Fruit fly (Drosophila melanogaster) whole organism, embryonic: ENCODE measurements around the gene CG8149.

Experiments used
- Asciz ChIP-seq: fragments of 200-800 bp; sonication (Bioruptor generic); optimal IDR thresholded peaks from 2 replicates; lab custom pipeline; 2017; ENCODE audit warnings: missing biosample characterization, mild to moderate bottlenecking, missing genetic modification characterization, missing genetic modification reagents
- CG10209 ChIP-seq: fragments of 200-800 bp; sonication (Bioruptor generic); optimal IDR thresholded peaks from 3 replicates; lab custom pipeline; 2017; ENCODE audit warnings: missing biosample characterization, mild to moderate bottlenecking, missing genetic modification characterization, missing genetic modification reagents
- CG11093 ChIP-seq: fragments of 200-800 bp; sonication (Bioruptor generic); IDR thresholded peaks from 3 replicates; pipeline ENCODE4 v1.3.6; 2022; ENCODE audit warnings: missing biosample characterization, missing genetic modification characterization
- CG11247 ChIP-seq: fragments of 200-800 bp; sonication (Bioruptor generic); IDR thresholded peaks from 2 replicates; pipeline ENCODE4 v1.3.6; 2022; ENCODE audit warnings: missing biosample characterization, missing genetic modification characterization
- CG12155 ChIP-seq: fragments of 200-800 bp; sonication (Bioruptor generic); optimal IDR thresholded peaks from 3 replicates; lab custom pipeline; 2016; ENCODE audit warnings: missing biosample characterization, missing genetic modification characterization
- CG12236 ChIP-seq: fragments of 200-800 bp; sonication (Bioruptor generic); optimal IDR thresholded peaks from 2 replicates; lab custom pipeline; 2016; ENCODE audit warnings: missing biosample characterization, missing genetic modification characterization
- CG1233 ChIP-seq: fragments of 200-800 bp; sonication (Bioruptor generic); optimal IDR thresholded peaks from 4 replicates; lab custom pipeline; 2018; ENCODE audit warnings: missing biosample characterization, mild to moderate bottlenecking, missing genetic modification characterization
- CG13287 ChIP-seq: fragments of 200-800 bp; sonication (Bioruptor generic); IDR thresholded peaks from 2 replicates; pipeline ENCODE4 v1.3.6; 2022; ENCODE audit warnings: missing biosample characterization, missing genetic modification characterization; ENCODE audit not compliant: partially characterized antibody
- CG14710 ChIP-seq: fragments of 200-800 bp; sonication (Bioruptor generic); optimal IDR thresholded peaks from 3 replicates; lab custom pipeline; 2019; ENCODE audit warnings: missing biosample characterization, mild to moderate bottlenecking, missing genetic modification characterization, moderate library complexity
- CG14860 ChIP-seq: fragments of 200-800 bp; sonication (Bioruptor generic); IDR thresholded peaks from 3 replicates; pipeline ENCODE4 v1.3.6; 2022; ENCODE audit warnings: missing biosample characterization, missing genetic modification characterization; ENCODE audit not compliant: partially characterized antibody
- CG15073 ChIP-seq: fragments of 200-800 bp; sonication (Bioruptor generic); optimal IDR thresholded peaks from 2 replicates; lab custom pipeline; 2016; ENCODE audit warnings: missing biosample characterization, missing genetic modification characterization
- CG15514 ChIP-seq: fragments of 200-800 bp; sonication (Bioruptor generic); optimal IDR thresholded peaks from 3 replicates; lab custom pipeline; 2017; ENCODE audit warnings: missing biosample characterization, missing genetic modification characterization, mild to moderate bottlenecking, moderate library complexity, missing genetic modification reagents
- CG15601 ChIP-seq: fragments of 200-800 bp; sonication (Bioruptor generic); optimal IDR thresholded peaks from 3 replicates; lab custom pipeline; 2019; ENCODE audit warnings: missing biosample characterization, mild to moderate bottlenecking, missing genetic modification characterization, moderate library complexity
- CG17328 ChIP-seq: fragments of 200-800 bp; sonication (Bioruptor generic); IDR thresholded peaks from 2 replicates; pipeline ENCODE4 v1.3.6; 2022; ENCODE audit warnings: missing biosample characterization, missing genetic modification characterization
- CG2116 ChIP-seq: fragments of 200-800 bp; sonication (Bioruptor generic); optimal IDR thresholded peaks from 3 replicates; lab custom pipeline; 2018; ENCODE audit warnings: missing biosample characterization, mild to moderate bottlenecking, missing genetic modification characterization
- CG30403 ChIP-seq: fragments of 200-800 bp; sonication (Bioruptor generic); optimal IDR thresholded peaks from 3 replicates; lab custom pipeline; 2016; ENCODE audit warnings: missing biosample characterization, missing genetic modification characterization
- CG3281 ChIP-seq: fragments of 200-800 bp; sonication (Bioruptor generic); optimal IDR thresholded peaks from 3 replicates; lab custom pipeline; 2017; ENCODE audit warnings: missing biosample characterization, mild to moderate bottlenecking, missing genetic modification characterization
- CG34422 ChIP-seq: fragments of 200-800 bp; sonication (Bioruptor generic); IDR thresholded peaks from 3 replicates; pipeline ENCODE4 v1.3.6; 2022; ENCODE audit warnings: missing biosample characterization, missing genetic modification characterization
- CG8765 ChIP-seq: fragments of 200-800 bp; sonication (Bioruptor generic); IDR thresholded peaks from 2 replicates; pipeline ENCODE4 v1.3.6; 2022; ENCODE audit warnings: missing biosample characterization, missing genetic modification characterization
- CG9817 ChIP-seq: fragments of 200-800 bp; sonication (Bioruptor generic); optimal IDR thresholded peaks from 2 replicates; lab custom pipeline; 2018; ENCODE audit warnings: missing biosample characterization, mild to moderate bottlenecking, missing genetic modification characterization, moderate library complexity
- CrebB ChIP-seq: fragments of 200-800 bp; sonication (Bioruptor generic); optimal IDR thresholded peaks from 3 replicates; lab custom pipeline; 2018; ENCODE audit warnings: missing biosample characterization, mild to moderate bottlenecking, missing genetic modification characterization
- D19B ChIP-seq: fragments of 200-800 bp; sonication (Bioruptor generic); optimal IDR thresholded peaks from 2 replicates; lab custom pipeline; 2017; ENCODE audit warnings: missing biosample characterization, mild to moderate bottlenecking, missing genetic modification characterization
- Dp ChIP-seq: fragments of 200-800 bp; sonication (Bioruptor generic); optimal IDR thresholded peaks from 2 replicates; lab custom pipeline; 2018; ENCODE audit warnings: missing biosample characterization, mild to moderate bottlenecking, missing genetic modification characterization, moderate library complexity
- E2f2 ChIP-seq: fragments of 200-800 bp; sonication (Bioruptor generic); IDR thresholded peaks from 2 replicates; pipeline ENCODE4 v1.3.6; 2022; ENCODE audit warnings: missing biosample characterization, missing genetic modification characterization
- Gug ChIP-seq: fragments of 200-800 bp; sonication (Bioruptor generic); IDR thresholded peaks from 4 replicates; pipeline ENCODE4 v1.3.6; 2022; ENCODE audit warnings: missing biosample characterization, missing genetic modification characterization
- HLH3B ChIP-seq: fragments of 200-800 bp; sonication (Bioruptor generic); IDR thresholded peaks from 2 replicates; pipeline ENCODE4 v1.3.6; 2022; ENCODE audit warnings: missing biosample characterization, missing genetic modification characterization
- Hmx ChIP-seq: fragments of 200-800 bp; sonication (Bioruptor generic); optimal IDR thresholded peaks from 2 replicates; lab custom pipeline; 2016; ENCODE audit warnings: missing biosample characterization, missing genetic modification characterization
- Mad ChIP-seq: fragments of 200-800 bp; sonication (Bioruptor generic); optimal IDR thresholded peaks from 2 replicates; lab custom pipeline; 2016; ENCODE audit warnings: missing biosample characterization, missing genetic modification characterization
- NFAT ChIP-seq: fragments of 200-800 bp; sonication (Bioruptor generic); IDR thresholded peaks from 2 replicates; pipeline ENCODE4 v1.3.6; 2022; ENCODE audit warnings: missing biosample characterization, missing genetic modification characterization
- Nf-YC ChIP-seq: fragments of 200-800 bp; optimal IDR thresholded peaks from 3 replicates; lab custom pipeline; 2019; ENCODE audit warnings: missing biosample characterization, mild to moderate bottlenecking, missing genetic modification characterization, moderate library complexity
- Sry-β ChIP-seq: fragments of 200-800 bp; sonication (Bioruptor generic); optimal IDR thresholded peaks from 2 replicates; lab custom pipeline; 2018; ENCODE audit warnings: missing biosample characterization, mild to moderate bottlenecking, missing genetic modification characterization, moderate library complexity
- abd-A ChIP-seq: fragments of 200-800 bp; sonication (Bioruptor generic); optimal IDR thresholded peaks from 3 replicates; lab custom pipeline; 2019; ENCODE audit warnings: missing biosample characterization, mild to moderate bottlenecking, missing genetic modification characterization, moderate library complexity
- ase ChIP-seq: fragments of 200-800 bp; sonication (Bioruptor generic); IDR thresholded peaks from 3 replicates; pipeline ENCODE4 v1.3.6; 2022; ENCODE audit warnings: missing biosample characterization, missing genetic modification characterization
- chn ChIP-seq: fragments of 200-800 bp; sonication (Bioruptor generic); optimal IDR thresholded peaks from 2 replicates; lab custom pipeline; 2016; ENCODE audit warnings: missing biosample characterization, missing genetic modification characterization
- croc ChIP-seq: fragments of 200-800 bp; sonication (Bioruptor generic); conservative IDR thresholded peaks from 3 replicates; pipeline ENCODE4 v1.3.6; 2022; ENCODE audit warnings: missing biosample characterization, missing genetic modification characterization
- crp ChIP-seq, 2 experiments: fragments of 200-800 bp; sonication (Bioruptor generic); optimal IDR thresholded peaks; 2 replicates in 1 of 2; 3 replicates in 1 of 2; lab custom pipeline; 2017; ENCODE audit warnings: missing biosample characterization in 2 of 2, missing genetic modification characterization in 2 of 2, mild to moderate bottlenecking in 1 of 2, moderate library complexity in 1 of 2
- dm ChIP-seq: fragments of 200-800 bp; sonication (Bioruptor generic); optimal IDR thresholded peaks from 3 replicates; lab custom pipeline; 2016; ENCODE audit warnings: missing biosample characterization, missing genetic modification characterization
- dmrt11E ChIP-seq: fragments of 200-800 bp; sonication (Bioruptor generic); optimal IDR thresholded peaks from 3 replicates; lab custom pipeline; 2018; ENCODE audit warnings: missing biosample characterization, mild to moderate bottlenecking, missing genetic modification characterization, moderate library complexity
- ems ChIP-seq: fragments of 200-800 bp; sonication (Bioruptor generic); optimal IDR thresholded peaks from 3 replicates; lab custom pipeline; 2016; ENCODE audit warnings: missing biosample characterization, missing genetic modification characterization
- ham ChIP-seq: fragments of 200-800 bp; sonication (Bioruptor generic); IDR thresholded peaks from 2 replicates; pipeline ENCODE4 v1.3.6; 2022; ENCODE audit warnings: missing biosample characterization, missing genetic modification characterization
- insv ChIP-seq, 2 experiments: fragments of 200-800 bp; sonication (Bioruptor generic); optimal IDR thresholded peaks; 3 replicates each; lab custom pipeline; 2016 to 2018; ENCODE audit warnings: missing biosample characterization in 2 of 2, missing genetic modification characterization in 2 of 2
- lbe ChIP-seq: fragments of 200-800 bp; sonication (Bioruptor generic); optimal IDR thresholded peaks from 2 replicates; lab custom pipeline; 2016; ENCODE audit warnings: missing biosample characterization, mild to moderate bottlenecking, missing genetic modification characterization
- nau ChIP-seq: fragments of 200-800 bp; sonication (Bioruptor generic); optimal IDR thresholded peaks from 3 replicates; lab custom pipeline; 2017; ENCODE audit warnings: missing biosample characterization, mild to moderate bottlenecking, missing genetic modification characterization, missing genetic modification reagents
- phol ChIP-seq: fragments of 200-800 bp; sonication (Bioruptor generic); optimal IDR thresholded peaks from 3 replicates; lab custom pipeline; 2018; ENCODE audit warnings: missing biosample characterization, mild to moderate bottlenecking, missing genetic modification characterization, moderate library complexity
- pzg ChIP-seq: fragments of 200-800 bp; sonication (Bioruptor generic); optimal IDR thresholded peaks from 3 replicates; lab custom pipeline; 2018; ENCODE audit warnings: missing biosample characterization, mild to moderate bottlenecking, missing genetic modification characterization, moderate library complexity
- shn ChIP-seq: fragments of 200-800 bp; sonication (Bioruptor generic); optimal IDR thresholded peaks from 3 replicates; lab custom pipeline; 2016; ENCODE audit warnings: missing biosample characterization, missing genetic modification characterization
- sna ChIP-seq: fragments of 200-800 bp; sonication (Bioruptor generic); IDR thresholded peaks from 2 replicates; pipeline ENCODE4 v1.3.6; 2022; ENCODE audit warnings: missing biosample characterization, missing genetic modification characterization; ENCODE audit not compliant: partially characterized antibody
- tup ChIP-seq: fragments of 200-800 bp; sonication (Bioruptor generic); optimal IDR thresholded peaks from 2 replicates; lab custom pipeline; 2016; ENCODE audit warnings: missing biosample characterization, mild to moderate bottlenecking, missing genetic modification characterization, moderate library complexity
- vfl ChIP-seq: fragments of 200-800 bp; sonication (Bioruptor generic); optimal IDR thresholded peaks from 2 replicates; lab custom pipeline; 2016; ENCODE audit warnings: missing biosample characterization, missing genetic modification characterization
- wor ChIP-seq: fragments of 200-800 bp; sonication (Bioruptor generic); IDR thresholded peaks from 2 replicates; pipeline ENCODE4 v1.3.6; 2022; ENCODE audit warnings: missing biosample characterization, missing genetic modification characterization

Gene CG8149

DNA sequence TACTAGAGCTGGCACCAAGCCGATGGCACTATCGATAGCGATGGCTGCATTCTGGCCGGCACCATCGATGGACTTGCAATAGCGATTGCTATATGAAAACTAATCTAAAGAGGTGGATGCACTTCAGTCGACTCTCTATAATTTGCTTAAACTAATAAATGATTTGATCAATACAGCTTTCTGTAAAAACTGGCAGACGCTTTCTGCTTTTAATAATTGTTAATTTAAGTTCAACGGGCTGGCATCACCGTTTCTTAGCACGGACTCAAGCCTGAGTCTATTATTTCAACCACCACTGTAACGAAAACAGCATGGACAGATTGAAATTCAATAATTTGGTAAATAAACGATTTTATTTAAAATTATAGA lies 8.6 kb downstream of the CG8149 start, which contains the start of the genes Ras85D and Rlb1 (continued):
- TF ChIP-seq sna (GFP tag; lab: Robert Waterston, UW) (no peak), CG30403 (GFP tag; lab: Kevin White, UChicago) (peak; percentile 88), CG12236 (GFP tag; lab: Kevin White, UChicago) (peak; percentile 50), CG34422 (GFP tag; lab: Robert Waterston, UW) (no peak), pzg (GFP tag; lab: Kevin White, UChicago) (peak; percentile 85), Gug (GFP tag; lab: Robert Waterston, UW) (peak; percentile 78; the same call in 3 of the 4 replicates), Dp (peak; percentile 33), abd-A (tag; lab: Kevin White, UChicago) (no peak), ems (GFP tag; lab: Kevin White, UChicago) (peak; percentile 86), CG12155 (peak; percentile 75), nau (GFP tag; lab: Kevin White, UChicago) (no peak), E2f2 (GFP tag; lab: Robert Waterston, UW) (no peak), dmrt11E (tag; lab: Kevin White, UChicago) (peak; percentile 57), NFAT (GFP tag; lab: Robert Waterston, UW) (no peak), CG13287 (GFP tag; lab: Robert Waterston, UW) (no peak), phol (tag; lab: Kevin White, UChicago) (peak; percentile 80), CG8765 (no peak), CG10209 (GFP tag; lab: Kevin White, UChicago) (peak; percentile 37), CG11093 (0 out of 3 replicates have a peak, but pooled peaks have one; percentile 15), CG14710 (tag; lab: Kevin White, UChicago) (peak; percentile 77), CG15073 (GFP tag; lab: Kevin White, UChicago) (peak; percentile 99), Hmx (GFP tag; lab: Kevin White, UChicago) (peak; percentile 47), ase (GFP tag; lab: Robert Waterston, UW) (no peak), vfl (peak; percentile 63), CG17328 (GFP tag; lab: Robert Waterston, UW) (no peak), CG1233 (GFP tag; lab: Kevin White, UChicago) (peak; percentile 61), HLH3B (GFP tag; lab: Robert Waterston, UW) (no peak), croc (GFP tag; lab: Robert Waterston, UW) (peak; percentile 41; the same call in 2 of the 3 replicates), CG2116 (peak; percentile 87), Sry-β (GFP tag; lab: Kevin White, UChicago) (no peak), dm (peak; percentile 92), CG15601 (tag; lab: Kevin White, UChicago) (peak; percentile 75), CG14860 (GFP tag; lab: Robert Waterston, UW) (no peak), CG11247 (no peak), ham (GFP tag; lab: Robert Waterston, UW) (no peak), shn (GFP tag; lab: Kevin White, UChicago) (peak; percentile 83), crp (GFP tag; optimal IDR thresholded peaks at IDR 0.05; lab: Kevin White, UChicago) (peak in 1 of 2 experiments; percentile 55), lbe (GFP tag; lab: Kevin White, UChicago) (peak; percentile 35), tup (GFP tag; lab: Kevin White, UChicago) (peak; percentile 16), Asciz (no peak), CG15514 (GFP tag; lab: Kevin White, UChicago) (peak; percentile 75), D19B (no peak), CrebB (peak; percentile 62), chn (GFP tag; lab: Kevin White, UChicago) (peak; percentile 76), CG9817 (tag; lab: Kevin White, UChicago) (peak; percentile 89), Nf-YC (tag; lab: Kevin White, UChicago) (peak; percentile 77), Mad (GFP tag; lab: Kevin White, UChicago) (peak; percentile 68), wor (GFP tag; lab: Robert Waterston, UW) (no peak), CG3281 (GFP tag; lab: Kevin White, UChicago) (peak; percentile 62), insv (GFP tag; optimal IDR thresholded peaks at IDR 0.05; lab: Kevin White, UChicago) (peak in 1 of 2 experiments; percentile 62)
